Worm (Caenorhabditis elegans) whole organism, L2 larva: ENCODE results near the gene Y41C4A.32.

Source experiments
- C34F6.9 ChIP-seq: fragments of 150-350 bp; optimal IDR thresholded peaks from 2 replicates; lab custom pipeline; 2014; ENCODE audit warnings: missing biosample characterization, missing genetic modification characterization
- F13H6.1 ChIP-seq: sonication (generic microtip); optimal IDR thresholded peaks from 2 replicates; lab custom pipeline; 2016; ENCODE audit warnings: missing genetic modification characterization, missing compliant biosample characterization
- R02D3.7 ChIP-seq: fragments of 150-350 bp; optimal IDR thresholded peaks from 2 replicates; lab custom pipeline; 2014; ENCODE audit warnings: missing biosample characterization, missing genetic modification characterization
- Y55F3AM.14 ChIP-seq: fragments of 200-800 bp; sonication (Bioruptor generic); optimal IDR thresholded peaks from 2 replicates; lab custom pipeline; 2018; ENCODE audit warnings: mild to moderate bottlenecking, missing genetic modification characterization, missing compliant biosample characterization
- ZK546.5 ChIP-seq: sonication (generic microtip); optimal IDR thresholded peaks from 2 replicates; lab custom pipeline; 2017; ENCODE audit warnings: missing biosample characterization, missing genetic modification characterization
- alr-1 ChIP-seq: fragments of 150-350 bp; optimal IDR thresholded peaks from 2 replicates; lab custom pipeline; 2014; ENCODE audit warnings: missing biosample characterization, missing genetic modification characterization
- aly-2 ChIP-seq: fragments of 150-350 bp; optimal IDR thresholded peaks from 2 replicates; lab custom pipeline; 2014; ENCODE audit warnings: missing biosample characterization, missing genetic modification characterization
- ama-1 ChIP-seq: fragments of 150-350 bp; optimal IDR thresholded peaks from 2 replicates; lab custom pipeline; 2018; ENCODE audit warnings: inconsistent platforms
- blmp-1 ChIP-seq: sonication (generic microtip); optimal IDR thresholded peaks from 2 replicates; lab custom pipeline; 2017; ENCODE audit warnings: missing genetic modification characterization, mild to moderate bottlenecking, missing compliant biosample characterization, antibody characterized with exemption, moderate library complexity; ENCODE audit not compliant: insufficient read depth
- ceh-16 ChIP-seq: fragments of 150-350 bp; optimal IDR thresholded peaks from 2 replicates; lab custom pipeline; 2014; ENCODE audit warnings: missing biosample characterization, missing genetic modification characterization
- ceh-82 ChIP-seq: fragments of 150-350 bp; optimal IDR thresholded peaks from 2 replicates; lab custom pipeline; 2014; ENCODE audit warnings: missing biosample characterization, missing genetic modification characterization
- crh-2 ChIP-seq: sonication (generic microtip); optimal IDR thresholded peaks from 2 replicates; lab custom pipeline; 2017; ENCODE audit warnings: missing biosample characterization, missing genetic modification characterization
- dmd-4 ChIP-seq: sonication (generic microtip); optimal IDR thresholded peaks from 2 replicates; lab custom pipeline; 2017; ENCODE audit warnings: missing biosample characterization, missing genetic modification characterization
- egl-27 ChIP-seq: sonication (generic microtip); optimal IDR thresholded peaks from 3 replicates; lab custom pipeline; 2017; ENCODE audit warnings: missing biosample characterization, missing genetic modification reagents, missing genetic modification characterization
- elt-1 ChIP-seq: fragments of 150-350 bp; optimal IDR thresholded peaks from 2 replicates; lab custom pipeline; 2014; ENCODE audit warnings: missing biosample characterization, missing genetic modification characterization
- elt-3 ChIP-seq: sonication (generic microtip); optimal IDR thresholded peaks from 2 replicates; lab custom pipeline; 2017; ENCODE audit warnings: missing biosample characterization, missing genetic modification characterization
- fos-1 ChIP-seq: fragments of 150-350 bp; optimal IDR thresholded peaks from 2 replicates; lab custom pipeline; 2014; ENCODE audit warnings: missing biosample characterization, missing genetic modification characterization
- gmeb-1 ChIP-seq: fragments of 150-350 bp; optimal IDR thresholded peaks from 2 replicates; lab custom pipeline; 2014; ENCODE audit warnings: missing biosample characterization, missing genetic modification characterization
- lin-11 ChIP-seq: fragments of 150-350 bp; sonication (generic microtip); optimal IDR thresholded peaks from 2 replicates; lab custom pipeline; 2014; ENCODE audit warnings: missing biosample characterization, missing genetic modification characterization, inconsistent platforms, mixed read lengths
- lin-13 ChIP-seq: fragments of 150-350 bp; optimal IDR thresholded peaks from 2 replicates; lab custom pipeline; 2014; ENCODE audit warnings: missing biosample characterization, missing genetic modification reagents, missing genetic modification characterization
- lin-39 ChIP-seq: fragments of 150-350 bp; optimal IDR thresholded peaks from 2 replicates; lab custom pipeline; 2014; ENCODE audit warnings: missing biosample characterization, missing genetic modification reagents, missing genetic modification characterization
- lsy-2 ChIP-seq, 2 experiments: fragments of 150-350 bp in 1 of 2; sonication (generic microtip) in 1 of 2; optimal IDR thresholded peaks; 2 replicates each; lab custom pipeline; 2014 to 2017; ENCODE audit warnings: missing biosample characterization in 2 of 2, missing genetic modification characterization in 2 of 2
- mab-5 ChIP-seq: fragments of 150-350 bp; optimal IDR thresholded peaks from 2 replicates; lab custom pipeline; 2014; ENCODE audit warnings: missing biosample characterization, missing genetic modification characterization
- mbf-1 ChIP-seq: sonication (generic microtip); optimal IDR thresholded peaks from 2 replicates; lab custom pipeline; 2017; ENCODE audit warnings: missing biosample characterization, missing genetic modification characterization
- mdl-1 ChIP-seq, 2 experiments: fragments of 150-350 bp in 1 of 2; sonication (generic microtip) in 1 of 2; optimal IDR thresholded peaks; 2 replicates each; lab custom pipeline; 2017; ENCODE audit warnings: missing biosample characterization in 2 of 2, missing genetic modification characterization in 2 of 2
- nhr-10 ChIP-seq: sonication (generic microtip); optimal IDR thresholded peaks from 2 replicates; lab custom pipeline; 2017; ENCODE audit warnings: missing biosample characterization, missing genetic modification characterization
- nhr-11 ChIP-seq: fragments of 150-350 bp; optimal IDR thresholded peaks from 2 replicates; lab custom pipeline; 2014; ENCODE audit warnings: missing biosample characterization, missing genetic modification characterization
- nhr-12 ChIP-seq: fragments of 150-350 bp; optimal IDR thresholded peaks from 2 replicates; lab custom pipeline; 2014; ENCODE audit warnings: missing biosample characterization, missing genetic modification characterization
- nhr-129 ChIP-seq: fragments of 150-350 bp; optimal IDR thresholded peaks from 2 replicates; lab custom pipeline; 2014; ENCODE audit warnings: missing biosample characterization, missing genetic modification characterization
- nhr-21 ChIP-seq: fragments of 150-350 bp; optimal IDR thresholded peaks from 2 replicates; lab custom pipeline; 2014; ENCODE audit warnings: missing biosample characterization, missing genetic modification characterization
- nhr-23 ChIP-seq: fragments of 150-350 bp; optimal IDR thresholded peaks from 2 replicates; lab custom pipeline; 2014; ENCODE audit warnings: missing biosample characterization, missing genetic modification reagents, missing genetic modification characterization
- nhr-237 ChIP-seq: fragments of 150-350 bp; optimal IDR thresholded peaks from 2 replicates; lab custom pipeline; 2014; ENCODE audit warnings: missing biosample characterization, missing genetic modification characterization
- nhr-25 ChIP-seq: fragments of 150-350 bp; sonication (generic microtip); optimal IDR thresholded peaks from 3 replicates; lab custom pipeline; 2014; ENCODE audit warnings: missing biosample characterization, missing genetic modification characterization
- nhr-6 ChIP-seq: fragments of 150-350 bp; optimal IDR thresholded peaks from 2 replicates; lab custom pipeline; 2014; ENCODE audit warnings: missing biosample characterization, missing genetic modification characterization
- nhr-77 ChIP-seq: fragments of 150-350 bp; optimal IDR thresholded peaks from 2 replicates; lab custom pipeline; 2014; ENCODE audit warnings: missing biosample characterization, missing genetic modification characterization
- peb-1 ChIP-seq: fragments of 150-350 bp; optimal IDR thresholded peaks from 2 replicates; lab custom pipeline; 2014; ENCODE audit warnings: missing biosample characterization, missing genetic modification characterization
- sem-4 ChIP-seq: fragments of 150-350 bp; optimal IDR thresholded peaks from 2 replicates; lab custom pipeline; 2014; ENCODE audit warnings: missing biosample characterization, missing genetic modification reagents, missing genetic modification characterization
- skn-1 ChIP-seq: sonication (generic microtip); optimal IDR thresholded peaks from 2 replicates; lab custom pipeline; 2017; ENCODE audit warnings: missing biosample characterization, missing genetic modification characterization
- sma-3 ChIP-seq: sonication (generic microtip); optimal IDR thresholded peaks from 2 replicates; lab custom pipeline; 2016; ENCODE audit warnings: missing genetic modification reagents, missing genetic modification characterization, missing compliant biosample characterization
- sma-9 ChIP-seq, 2 experiments: fragments of 150-350 bp in 1 of 2; sonication (generic microtip) in 1 of 2; optimal IDR thresholded peaks; 2 replicates each; lab custom pipeline; 2014 to 2016; ENCODE audit warnings: missing genetic modification characterization in 2 of 2, mild to moderate bottlenecking in 1 of 2, missing biosample characterization in 1 of 2, missing compliant biosample characterization in 1 of 2, missing genetic modification reagents in 1 of 2, moderate library complexity in 1 of 2
- snpc-4 ChIP-seq: fragments of 150-350 bp; optimal IDR thresholded peaks from 2 replicates; lab custom pipeline; 2014; ENCODE audit warnings: missing biosample characterization, missing genetic modification characterization
- unc-39 ChIP-seq: fragments of 150-350 bp; optimal IDR thresholded peaks from 2 replicates; lab custom pipeline; 2014; ENCODE audit warnings: missing biosample characterization, missing genetic modification characterization
- unc-55 ChIP-seq: fragments of 150-350 bp; sonication (generic microtip); optimal IDR thresholded peaks from 3 replicates; lab custom pipeline; 2014; ENCODE audit warnings: missing biosample characterization, missing genetic modification reagents, missing genetic modification characterization
- unc-62 ChIP-seq: fragments of 150-350 bp; optimal IDR thresholded peaks from 2 replicates; lab custom pipeline; 2014; ENCODE audit warnings: missing biosample characterization, missing genetic modification reagents, missing genetic modification characterization
- zag-1 ChIP-seq: fragments of 150-350 bp; optimal IDR thresholded peaks from 2 replicates; lab custom pipeline; 2014; ENCODE audit warnings: missing biosample characterization, missing genetic modification characterization
- ztf-1 ChIP-seq: fragments of 200-800 bp; sonication (Bioruptor generic); conservative IDR thresholded peaks from 2 replicates; pipeline ENCODE4 v1.3.6; 2022; ENCODE audit warnings: missing genetic modification characterization, missing compliant biosample characterization
- ztf-11 ChIP-seq: sonication (generic microtip); optimal IDR thresholded peaks from 2 replicates; lab custom pipeline; 2017; ENCODE audit warnings: missing biosample characterization, missing genetic modification characterization
- ztf-4 ChIP-seq: fragments of 150-350 bp; optimal IDR thresholded peaks from 2 replicates; lab custom pipeline; 2014; ENCODE audit warnings: missing biosample characterization, missing genetic modification characterization

The Y41C4A.32 gene

DNA sequence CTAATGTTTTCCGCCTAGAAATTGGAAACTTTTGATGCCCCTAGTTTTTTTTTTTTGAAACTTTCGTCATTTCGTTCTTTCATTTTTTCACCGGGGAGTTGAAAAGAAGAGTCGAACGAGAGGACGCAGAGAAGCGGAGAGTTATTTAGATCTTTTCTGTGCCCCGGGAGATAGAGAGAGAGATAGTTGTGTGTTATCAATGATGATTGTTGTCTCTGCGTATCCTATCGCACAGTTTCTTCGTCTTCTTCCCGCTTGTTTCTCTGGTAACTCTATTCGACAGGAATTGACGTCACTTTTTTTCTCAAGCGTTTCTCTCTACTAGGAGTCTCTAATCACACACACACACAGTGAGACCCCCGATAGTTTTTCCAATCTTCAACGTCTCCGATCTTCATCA, 32.2 kb upstream of the Y41C4A.32 start:
- TF ChIP-seq unc-39, result no peak
- peak; percentile 50 for TF ChIP-seq egl-27 (tag; lab: Kevin White, UChicago)
- no peak for TF ChIP-seq peb-1 (tag; lab: Kevin White, UChicago)
- TF ChIP-seq nhr-77 (tag; lab: Kevin White, UChicago), result no peak
- no peak for TF ChIP-seq nhr-10 (tag; lab: Kevin White, UChicago)
- TF ChIP-seq lin-39 (tag; lab: Kevin White, UChicago), result no peak
- no peak for TF ChIP-seq elt-3 (tag; lab: Kevin White, UChicago)
- no peak for TF ChIP-seq R02D3.7
- TF ChIP-seq unc-62, result no peak
- TF ChIP-seq lsy-2 (tag; optimal IDR thresholded peaks at IDR 0.05; lab: Kevin White, UChicago), result peak in 1 of 2 experiments; percentile 57
- TF ChIP-seq crh-2, result peak; percentile 90
- peak; percentile 74 for TF ChIP-seq F13H6.1 (tag; lab: Kevin White, UChicago)
- no peak for TF ChIP-seq nhr-11 (tag; lab: Kevin White, UChicago)
- no peak for TF ChIP-seq lin-11
- TF ChIP-seq ZK546.5, result no peak
- no peak for TF ChIP-seq snpc-4 (tag; lab: Kevin White, UChicago)
- no peak for TF ChIP-seq dmd-4
- TF ChIP-seq mbf-1 (tag; lab: Kevin White, UChicago), result no peak
- peak; percentile 48 for TF ChIP-seq C34F6.9
- TF ChIP-seq blmp-1 (tag; lab: Kevin White, UChicago), result peak; percentile 70
- no peak for TF ChIP-seq alr-1 (tag; lab: Kevin White, UChicago)
- peak; percentile 53 for TF ChIP-seq nhr-21 (tag; lab: Kevin White, UChicago)
- no peak for TF ChIP-seq aly-2 (tag; lab: Kevin White, UChicago)
- TF ChIP-seq Y55F3AM.14 (GFP tag; lab: Kevin White, UChicago), result peak; percentile 4
- peak; percentile 57 for TF ChIP-seq nhr-25
- TF ChIP-seq fos-1 (tag; lab: Kevin White, UChicago), result peak; percentile 96
- no peak for TF ChIP-seq ztf-11 (tag; lab: Kevin White, UChicago)
- peak; percentile 31 for TF ChIP-seq lin-13
- no peak for TF ChIP-seq ama-1 (lab: Kevin White, UChicago)
- TF ChIP-seq ztf-1, result no peak
- TF ChIP-seq zag-1 (tag; lab: Kevin White, UChicago), result no peak
- TF ChIP-seq nhr-129 (tag; lab: Kevin White, UChicago), result peak; percentile 75
- TF ChIP-seq mdl-1 (tag; optimal IDR thresholded peaks at IDR 0.05; lab: Kevin White, UChicago), result peak in 1 of 2 experiments; percentile 20
- no peak for TF ChIP-seq nhr-23 (tag; lab: Kevin White, UChicago)
- no peak for TF ChIP-seq mab-5 (tag; lab: Kevin White, UChicago)
- no peak for TF ChIP-seq skn-1 (tag; lab: Kevin White, UChicago)
- peak; percentile 14 for TF ChIP-seq nhr-6 (tag; lab: Kevin White, UChicago)
- peak; percentile 77 for TF ChIP-seq sma-9 (GFP tag; optimal IDR thresholded peaks at IDR 0.05; lab: Kevin White, UChicago)
- no peak for TF ChIP-seq sma-9 (tag; optimal IDR thresholded peaks at IDR 0.05; lab: Kevin White, UChicago)
- peak; percentile 76 for TF ChIP-seq sma-3 (GFP tag; lab: Kevin White, UChicago)
- no peak for TF ChIP-seq nhr-12 (tag; lab: Kevin White, UChicago)
- TF ChIP-seq elt-1 (tag; lab: Kevin White, UChicago), result no peak
- peak; percentile 67 for TF ChIP-seq gmeb-1 (tag; lab: Kevin White, UChicago)
- no peak for TF ChIP-seq ceh-82
- no peak for TF ChIP-seq unc-55 (GFP tag; lab: Kevin White, UChicago)
- TF ChIP-seq sem-4 (tag; lab: Kevin White, UChicago), result peak; percentile 80
- no peak for TF ChIP-seq nhr-237 (tag; lab: Kevin White, UChicago)
- TF ChIP-seq ztf-4 (tag; lab: Kevin White, UChicago), result peak; percentile 9
- no peak for TF ChIP-seq ceh-16 (tag; lab: Kevin White, UChicago)
- TF ChIP-seq, all 48 proteins: peak for 19
